Worm (Caenorhabditis elegans) whole organism, L1 larva: ENCODE measurements around the gene dpy-19.

Source experiments
- C04F5.9 ChIP-seq: sonication (generic microtip); optimal IDR thresholded peaks from 2 replicates; lab custom pipeline; 2016; ENCODE audit warnings: missing genetic modification characterization, missing compliant biosample characterization
- C16A3.4 ChIP-seq: fragments of 150-350 bp; optimal IDR thresholded peaks from 2 replicates; lab custom pipeline; 2014; ENCODE audit warnings: missing biosample characterization, missing genetic modification characterization
- F16B12.6 ChIP-seq: fragments of 150-350 bp; optimal IDR thresholded peaks from 2 replicates; lab custom pipeline; 2014; ENCODE audit warnings: missing biosample characterization, missing genetic modification characterization
- aly-2 ChIP-seq: fragments of 150-350 bp; optimal IDR thresholded peaks from 2 replicates; lab custom pipeline; 2014; ENCODE audit warnings: missing biosample characterization, missing genetic modification characterization
- blmp-1 ChIP-seq: fragments of 150-350 bp; optimal IDR thresholded peaks from 2 replicates; lab custom pipeline; 2014; ENCODE audit warnings: missing biosample characterization, missing genetic modification characterization
- ceh-63 ChIP-seq: fragments of 200-800 bp; sonication (Bioruptor generic); optimal IDR thresholded peaks from 2 replicates; lab custom pipeline; 2018; ENCODE audit warnings: mild to moderate bottlenecking, missing genetic modification characterization, missing compliant biosample characterization
- dpl-1 ChIP-seq, 3 experiments: fragments of 150-350 bp in 2 of 3; sonication (generic microtip) in 1 of 3; optimal IDR thresholded peaks; 2 replicates each; lab custom pipeline; 2014 to 2017; ENCODE audit warnings: missing biosample characterization in 3 of 3, missing genetic modification characterization in 3 of 3, missing genetic modification reagents in 3 of 3
- dsc-1 ChIP-seq: sonication (generic microtip); optimal IDR thresholded peaks from 2 replicates; lab custom pipeline; 2016; ENCODE audit warnings: mild to moderate bottlenecking, missing genetic modification characterization, missing compliant biosample characterization
- efl-1 ChIP-seq, 4 experiments: fragments of 150-350 bp; optimal IDR thresholded peaks in 3 of 4; peaks in 1 of 4; 1 replicate in 1 of 4; 2 replicates in 3 of 4; lab custom pipeline; 2014; ENCODE audit warnings: missing biosample characterization in 2 of 4, missing genetic modification characterization in 2 of 4, missing genetic modification reagents in 2 of 4
- elt-3 ChIP-seq, 6 experiments: fragments of 150-350 bp in 1 of 6; sonication (generic microtip); optimal IDR thresholded peaks; 2 replicates each; lab custom pipeline; 2017 to 2018; ENCODE audit warnings: missing biosample characterization in 6 of 6, missing genetic modification characterization in 6 of 6, inconsistent platforms in 1 of 6
- fkh-4 ChIP-seq: sonication (generic microtip); optimal IDR thresholded peaks from 2 replicates; lab custom pipeline; 2016; ENCODE audit warnings: missing compliant biosample characterization, missing genetic modification characterization, borderline replicate concordance
- fkh-8 ChIP-seq: sonication (generic microtip); optimal IDR thresholded peaks from 2 replicates; lab custom pipeline; 2016; ENCODE audit warnings: mild to moderate bottlenecking, missing genetic modification characterization, missing compliant biosample characterization
- fos-1 ChIP-seq: fragments of 150-350 bp; optimal IDR thresholded peaks from 2 replicates; lab custom pipeline; 2014; ENCODE audit warnings: missing biosample characterization, missing genetic modification characterization
- hlh-4 ChIP-seq: sonication (generic microtip); optimal IDR thresholded peaks from 2 replicates; lab custom pipeline; 2016; ENCODE audit warnings: mild to moderate bottlenecking, missing genetic modification characterization, missing compliant biosample characterization
- irx-1 ChIP-seq: sonication (generic microtip); optimal IDR thresholded peaks from 2 replicates; lab custom pipeline; 2016; ENCODE audit warnings: missing genetic modification characterization, missing compliant biosample characterization
- isw-1 ChIP-seq: fragments of 200-800 bp; sonication (Bioruptor generic); IDR thresholded peaks from 2 replicates; pipeline ENCODE4 v1.3.6; 2022; ENCODE audit warnings: missing genetic modification characterization, missing compliant biosample characterization
- lin-13 ChIP-seq: fragments of 150-350 bp; optimal IDR thresholded peaks from 2 replicates; lab custom pipeline; 2014; ENCODE audit warnings: missing biosample characterization, missing genetic modification reagents, missing genetic modification characterization
- lin-14 ChIP-seq: fragments of 200-800 bp; sonication (Bioruptor generic); optimal IDR thresholded peaks from 2 replicates; lab custom pipeline; 2018; ENCODE audit warnings: mild to moderate bottlenecking, missing genetic modification characterization, moderate library complexity, missing compliant biosample characterization
- lin-15B ChIP-seq: fragments of 150-350 bp; sonication (generic microtip); optimal IDR thresholded peaks from 3 replicates; lab custom pipeline; 2014; ENCODE audit warnings: missing biosample characterization, missing genetic modification characterization
- lin-35 ChIP-seq, 2 experiments: fragments of 150-350 bp; optimal IDR thresholded peaks; 2 replicates each; lab custom pipeline; 2014; ENCODE audit warnings: missing biosample characterization in 2 of 2, missing genetic modification characterization in 2 of 2, missing genetic modification reagents in 2 of 2
- lin-39 ChIP-seq: fragments of 150-350 bp; optimal IDR thresholded peaks from 2 replicates; lab custom pipeline; 2014; ENCODE audit warnings: missing biosample characterization, missing genetic modification reagents, missing genetic modification characterization
- lsy-2 ChIP-seq, 2 experiments: fragments of 150-350 bp; optimal IDR thresholded peaks; 2 replicates each; lab custom pipeline; 2014; ENCODE audit warnings: missing biosample characterization in 2 of 2, missing genetic modification characterization in 2 of 2
- mab-9 ChIP-seq: fragments of 200-800 bp; sonication (Bioruptor generic); IDR thresholded peaks from 2 replicates; pipeline ENCODE4 v1.3.6; 2022; ENCODE audit warnings: missing genetic modification reagents, missing genetic modification characterization, missing compliant biosample characterization
- mep-1 ChIP-seq: fragments of 150-350 bp; optimal IDR thresholded peaks from 2 replicates; lab custom pipeline; 2014; ENCODE audit warnings: missing biosample characterization, missing genetic modification characterization
- nhr-11 ChIP-seq: fragments of 150-350 bp; optimal IDR thresholded peaks from 2 replicates; lab custom pipeline; 2014; ENCODE audit warnings: missing biosample characterization, missing genetic modification characterization
- nhr-12 ChIP-seq: sonication (generic microtip); optimal IDR thresholded peaks from 2 replicates; lab custom pipeline; 2017; ENCODE audit warnings: missing biosample characterization, missing genetic modification characterization
- nhr-19 ChIP-seq: fragments of 200-800 bp; sonication (Bioruptor generic); conservative IDR thresholded peaks from 2 replicates; pipeline ENCODE4 v1.3.6; 2022; ENCODE audit warnings: missing genetic modification characterization, missing compliant biosample characterization
- nhr-71 ChIP-seq: sonication (generic microtip); optimal IDR thresholded peaks from 2 replicates; lab custom pipeline; 2016; ENCODE audit warnings: mild to moderate bottlenecking, missing genetic modification characterization, moderate library complexity, missing compliant biosample characterization
- nhr-84 ChIP-seq: sonication (generic microtip); optimal IDR thresholded peaks from 2 replicates; lab custom pipeline; 2017; ENCODE audit warnings: missing biosample characterization, missing genetic modification characterization
- snpc-4 ChIP-seq: fragments of 150-350 bp; optimal IDR thresholded peaks from 2 replicates; lab custom pipeline; 2014; ENCODE audit warnings: missing biosample characterization, missing genetic modification characterization
- snu-23 ChIP-seq: sonication (generic microtip); optimal IDR thresholded peaks from 2 replicates; lab custom pipeline; 2016; ENCODE audit warnings: missing genetic modification characterization, missing compliant biosample characterization
- sup-37 ChIP-seq: fragments of 200-800 bp; sonication (Bioruptor generic); optimal IDR thresholded peaks from 2 replicates; lab custom pipeline; 2018; ENCODE audit warnings: mild to moderate bottlenecking, missing genetic modification characterization, missing compliant biosample characterization
- swsn-7 ChIP-seq: sonication (generic microtip); optimal IDR thresholded peaks from 2 replicates; lab custom pipeline; 2016; ENCODE audit warnings: missing genetic modification characterization, missing compliant biosample characterization
- tlp-1 ChIP-seq: fragments of 150-350 bp; optimal IDR thresholded peaks from 2 replicates; lab custom pipeline; 2014; ENCODE audit warnings: missing biosample characterization, missing genetic modification characterization
- unc-130 ChIP-seq: fragments of 150-350 bp; optimal IDR thresholded peaks from 2 replicates; lab custom pipeline; 2017; ENCODE audit warnings: missing biosample characterization, missing genetic modification characterization, inconsistent platforms
- unc-62 ChIP-seq: fragments of 150-350 bp; optimal IDR thresholded peaks from 2 replicates; lab custom pipeline; 2014; ENCODE audit warnings: missing biosample characterization, missing genetic modification reagents, missing genetic modification characterization
- unc-98 ChIP-seq: fragments of 200-800 bp; sonication (Bioruptor generic); IDR thresholded peaks from 2 replicates; pipeline ENCODE4 v1.3.6; 2022; ENCODE audit warnings: missing genetic modification characterization, missing compliant biosample characterization
- vab-15 ChIP-seq: sonication (generic microtip); optimal IDR thresholded peaks from 2 replicates; lab custom pipeline; 2017; ENCODE audit warnings: missing genotype, mild to moderate bottlenecking, missing genetic modification characterization, missing compliant biosample characterization
- xbp-1 ChIP-seq: sonication (generic microtip); optimal IDR thresholded peaks from 2 replicates; lab custom pipeline; 2016; ENCODE audit warnings: missing genetic modification characterization, missing compliant biosample characterization
- ztf-4 ChIP-seq: fragments of 150-350 bp; optimal IDR thresholded peaks from 2 replicates; lab custom pipeline; 2014; ENCODE audit warnings: missing biosample characterization, missing genetic modification characterization

dpy-19 gene

DNA sequence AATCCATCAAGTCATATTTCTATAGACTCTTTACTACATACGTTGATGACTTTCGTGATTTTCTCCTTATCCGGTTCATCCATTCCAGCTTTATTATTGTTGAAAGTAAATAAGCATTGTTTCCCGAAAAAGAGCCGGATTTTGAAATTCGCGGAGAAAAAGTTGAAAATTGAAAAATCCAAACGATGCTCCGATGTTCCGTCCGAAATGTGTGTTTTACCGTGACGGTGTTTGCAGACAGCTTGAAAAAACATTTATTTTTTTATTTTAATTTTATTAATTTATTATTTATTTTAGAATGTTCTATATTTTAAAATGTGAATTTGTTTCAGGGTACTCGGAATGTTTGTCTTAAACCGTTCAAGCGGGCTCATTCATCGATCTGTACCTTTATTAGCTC, 36.4 kb downstream of the dpy-19 start, which contains the start of gene dnj-10 (continued):
- TF ChIP-seq lin-13 (GFP tag; lab: Kevin White, UChicago) (no peak), snpc-4 (tag; lab: Kevin White, UChicago) (peak; percentile 47), mep-1 (tag; lab: Kevin White, UChicago) (peak; percentile 91), snu-23 (GFP tag; lab: Kevin White, UChicago) (peak; percentile 76), isw-1 (GFP tag; lab: Robert Waterston, UW) (peak; percentile 51), lin-14 (GFP tag; lab: Kevin White, UChicago) (peak; percentile 84), nhr-12 (tag; lab: Kevin White, UChicago) (no peak), xbp-1 (tag; lab: Kevin White, UChicago) (peak; percentile 72), lin-39 (peak; percentile 50), fkh-4 (no peak), unc-130 (peak; percentile 55), lin-35 (GFP tag; optimal IDR thresholded peaks at IDR 0.05; lab: Kevin White, UChicago) (peak; percentile 92 to 94), hlh-4 (tag; lab: Kevin White, UChicago) (no peak), ztf-4 (tag; lab: Kevin White, UChicago) (no peak), F16B12.6 (tag; lab: Kevin White, UChicago) (peak; percentile 87), fos-1 (tag; lab: Kevin White, UChicago) (no peak), nhr-71 (tag; lab: Kevin White, UChicago) (peak; percentile 78), nhr-19 (GFP tag; lab: Robert Waterston, UW) (peak; percentile 64), swsn-7 (peak; percentile 62), C04F5.9 (tag; lab: Kevin White, UChicago) (no peak), aly-2 (no peak), ceh-63 (GFP tag; lab: Kevin White, UChicago) (no peak), nhr-84 (no peak), unc-62 (no peak), irx-1 (peak; percentile 57), fkh-8 (tag; lab: Kevin White, UChicago) (peak; percentile 49), elt-3 (tag; optimal IDR thresholded peaks at IDR 0.05; lab: Kevin White, UChicago) (peak in 1 of 6 experiments; percentile 31), mab-9 (GFP tag; lab: Robert Waterston, UW) (no peak), vab-15 (no peak), tlp-1 (tag; lab: Kevin White, UChicago) (no peak), dsc-1 (tag; lab: Kevin White, UChicago) (no peak), nhr-11 (no peak)

ce11 chrIII:8628405-8628982, 38.8 kb downstream of the dpy-19 start, which contains the start of the genes polk-1 and gpr-1:
polk-1 (minus strand) TSS chrIII:8628590.
gpr-1 (plus strand) TSS chrIII:8628932.
- TF ChIP-seq irx-1 (no peak), snu-23 (GFP tag; lab: Kevin White, UChicago) (peak; percentile 22), fkh-4 (no peak), lin-13 (GFP tag; lab: Kevin White, UChicago) (peak; percentile 52), C16A3.4 (tag; lab: Kevin White, UChicago) (peak; percentile 25), lin-15B (peak; percentile 36), lsy-2 (tag; optimal IDR thresholded peaks at IDR 0.05; lab: Kevin White, UChicago) (peak; percentile 29 to 52), isw-1 (GFP tag; lab: Robert Waterston, UW) (peak; percentile 27; the same call in 1 of the 2 replicates), blmp-1 (tag; lab: Kevin White, UChicago) (peak; percentile 23), F16B12.6 (tag; lab: Kevin White, UChicago) (peak; percentile 79), dpl-1 (GFP tag; optimal IDR thresholded peaks at IDR 0.05; lab: Kevin White, UChicago) (peak; percentile 74 to 86 (median 81)), efl-1 (optimal IDR thresholded peaks at IDR 0.05; lab: Kevin White, UChicago) (peak; percentile 80 to 83), efl-1 (GFP tag; optimal IDR thresholded peaks at IDR 0.05 in 1 of 2; lab: Kevin White, UChicago) (peak; percentile 85 to 98), lin-35 (GFP tag; optimal IDR thresholded peaks at IDR 0.05; lab: Kevin White, UChicago) (peak; percentile 68 to 93), unc-98 (GFP tag; lab: Robert Waterston, UW) (no peak)

ce11 chrIII:8625125-8625524, 42.2 kb downstream of the dpy-19 start:
- TF ChIP-seq efl-1 (optimal IDR thresholded peaks at IDR 0.05; lab: Kevin White, UChicago) (no peak), efl-1 (GFP tag; optimal IDR thresholded peaks at IDR 0.05 in 1 of 2; lab: Kevin White, UChicago) (peak in 1 of 2 experiments; percentile 46), sup-37 (GFP tag; lab: Kevin White, UChicago) (no peak)
- TF ChIP-seq, all 84 proteins: peak for 1
